Worm (Caenorhabditis elegans): Measurements from ENCODE around the gene F36H9.4.

DNA sequence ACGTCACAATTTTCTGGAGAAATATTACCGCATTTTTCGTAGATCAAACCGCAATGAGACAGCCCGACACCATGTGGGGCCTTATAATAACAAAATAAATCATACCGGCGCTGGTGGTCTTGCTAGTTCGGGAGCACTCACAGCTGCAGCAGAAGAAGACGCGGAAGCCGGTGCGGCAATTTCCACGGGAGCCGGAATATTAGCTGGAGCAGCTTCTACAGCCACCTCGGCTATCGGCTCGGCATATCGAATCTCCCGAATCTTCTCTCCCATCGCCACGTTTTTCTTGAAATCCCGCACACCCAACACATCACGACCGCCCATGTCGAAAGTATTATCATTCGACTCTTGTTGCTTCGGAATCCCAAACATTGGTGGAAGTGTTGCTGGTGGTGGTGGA lies 45.5 kb upstream of the F36H9.4 start:
- TF ChIP-seq pha-4 (tag; optimal IDR thresholded peaks at IDR 0.05): no peak
- no peak for TF ChIP-seq hlh-15 (tag; optimal IDR thresholded peaks at IDR 0.05)
- TF ChIP-seq tbx-2 (tag; optimal IDR thresholded peaks at IDR 0.05): no peak
- no peak for TF ChIP-seq nhr-11 (tag; optimal IDR thresholded peaks at IDR 0.05)
- no peak for TF ChIP-seq ahr-1 (tag; optimal IDR thresholded peaks at IDR 0.05)
- no peak for TF ChIP-seq unc-3 (GFP tag; conservative IDR thresholded peaks at IDR 0.05)
- TF ChIP-seq unc-3 (tag; optimal IDR thresholded peaks at IDR 0.05): no peak
- no peak for TF ChIP-seq pha-2 (tag; optimal IDR thresholded peaks at IDR 0.05)
- TF ChIP-seq pqm-1 (tag; optimal IDR thresholded peaks at IDR 0.05): no peak
